Worm (Caenorhabditis elegans) whole organism, L2 larva: ENCODE measurements around the gene gpx-4.
A peak's percentile ranks its signal among the peaks of the same experiment; 100 is the strongest.

Experiments
- lin-11 ChIP-seq: fragments of 150-350 bp; sonication (generic microtip); optimal IDR thresholded peaks from 2 replicates; lab custom pipeline; 2014; ENCODE audit warnings: missing biosample characterization, missing genetic modification characterization, inconsistent platforms, mixed read lengths
- nhr-6 ChIP-seq: fragments of 150-350 bp; optimal IDR thresholded peaks from 2 replicates; lab custom pipeline; 2014; ENCODE audit warnings: missing biosample characterization, missing genetic modification characterization
- unc-62 ChIP-seq: fragments of 150-350 bp; optimal IDR thresholded peaks from 2 replicates; lab custom pipeline; 2014; ENCODE audit warnings: missing biosample characterization, missing genetic modification reagents, missing genetic modification characterization

- no peak for TF ChIP-seq unc-62 (GFP tag; lab: Kevin White, UChicago)
- TF ChIP-seq nhr-6, result peak; percentile 28
- TF ChIP-seq lin-11, result peak; percentile 76
These were observed 33.6 kb upstream of the gpx-4 start for ce11 chrIV:2708329-2708965.
